5 fruit fly cellular contexts compared by ENCODE assay signal in the genomic region with DNA sequence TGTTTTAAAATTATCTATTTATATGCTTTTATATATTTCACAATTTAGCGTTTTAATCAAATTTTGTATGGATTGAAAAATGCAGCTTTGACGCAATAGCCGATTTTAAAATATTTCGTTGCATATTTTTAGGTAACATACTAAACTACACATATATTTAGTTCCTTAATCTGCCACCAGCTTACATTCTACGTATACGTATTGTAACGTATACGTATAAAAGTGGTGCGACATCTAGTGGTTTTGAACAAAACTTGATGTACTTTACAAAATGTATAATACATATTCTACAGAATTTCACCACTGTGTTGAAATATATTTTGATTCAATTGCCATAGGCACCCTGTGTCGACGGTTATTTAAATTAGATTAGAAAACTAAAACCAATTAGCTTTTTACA.
TF ChIP-seq lines count a peak whose summit lies in the region.

No protein-coding gene starts in this region.

- TF ChIP-seq CTCF in S2 (optimal IDR thresholded peaks at IDR 0.05; lab: Kevin White, UChicago) = peak; percentile 95 to 97
- TF ChIP-seq CTCF in whole organism, embryonic (GFP tag; optimal IDR thresholded peaks at IDR 0.05; lab: Kevin White, UChicago) = peak; percentile 96

TF ChIP-seq in whole organism, adult, 20 proteins besides CTCF, POLR2A, EP300 and RAD21:
- TF ChIP-seq CG14711 (tag; optimal IDR thresholded peaks at IDR 0.05; lab: Kevin White, UChicago) = no peak
- TF ChIP-seq CG1620 (GFP tag; optimal IDR thresholded peaks at IDR 0.05; lab: Kevin White, UChicago) = peak; percentile 49
- no peak for TF ChIP-seq Hr96 (GFP tag; optimal IDR thresholded peaks at IDR 0.05; lab: Kevin White, UChicago)
- peak; percentile 77 for TF ChIP-seq bab1 (GFP tag; optimal IDR thresholded peaks at IDR 0.05; lab: Kevin White, UChicago)
- TF ChIP-seq pad (GFP tag; optimal IDR thresholded peaks at IDR 0.05; lab: Kevin White, UChicago) = peak; percentile 13

TF ChIP-seq in whole organism, embryonic, 481 proteins besides CTCF, POLR2A, EP300 and RAD21 (continues in another document):
- TF ChIP-seq z (GFP tag; IDR thresholded peaks at IDR 0.05; lab: Robert Waterston, UW) (no peak), ab (GFP tag; optimal IDR thresholded peaks at IDR 0.05; lab: Kevin White, UChicago) (no peak), disco-r (GFP tag; optimal IDR thresholded peaks at IDR 0.05; lab: Kevin White, UChicago) (no peak), CG1647 (GFP tag; optimal IDR thresholded peaks at IDR 0.05; lab: Kevin White, UChicago) (no peak), Stat92E (GFP tag; optimal IDR thresholded peaks at IDR 0.05; lab: Kevin White, UChicago) (no peak), CG31441 (GFP tag; IDR thresholded peaks at IDR 0.05; lab: Robert Waterston, UW) (no peak), Dfd (GFP tag; optimal IDR thresholded peaks at IDR 0.05; lab: Kevin White, UChicago) (no peak), B-H1 (GFP tag; IDR thresholded peaks at IDR 0.05; lab: Robert Waterston, UW) (no peak), CG3995 (GFP tag; optimal IDR thresholded peaks at IDR 0.05; lab: Kevin White, UChicago) (no peak), CG10321 (GFP tag; IDR thresholded peaks at IDR 0.05; lab: Robert Waterston, UW) (no peak), twi (tag; optimal IDR thresholded peaks at IDR 0.05; lab: Kevin White, UChicago) (no peak), CG31365 (tag; optimal IDR thresholded peaks at IDR 0.05; lab: Kevin White, UChicago) (no peak), Ptx1 (GFP tag; IDR thresholded peaks at IDR 0.05; lab: Robert Waterston, UW) (peak; percentile 28; the same call in 1 of the 2 replicates), H2.0 (GFP tag; IDR thresholded peaks at IDR 0.05; lab: Robert Waterston, UW) (no peak), CG30403 (GFP tag; optimal IDR thresholded peaks at IDR 0.05; lab: Kevin White, UChicago) (peak; percentile 44), CG10147 (GFP tag; optimal IDR thresholded peaks at IDR 0.05; lab: Kevin White, UChicago) (no peak), Mrtf (GFP tag; IDR thresholded peaks at IDR 0.05; lab: Robert Waterston, UW) (no peak), wek (GFP tag; optimal IDR thresholded peaks at IDR 0.05; lab: Kevin White, UChicago) (no peak), fd96Cb (tag; optimal IDR thresholded peaks at IDR 0.05; lab: Kevin White, UChicago) (no peak), CG1024 (GFP tag; IDR thresholded peaks at IDR 0.05; lab: Robert Waterston, UW) (no peak), nau (GFP tag; optimal IDR thresholded peaks at IDR 0.05; lab: Kevin White, UChicago) (no peak), hbn (GFP tag; IDR thresholded peaks at IDR 0.05; lab: Robert Waterston, UW; ENCODE audit: partially characterized antibody) (no peak), hth (optimal IDR thresholded peaks at IDR 0.05; lab: Kevin White, UChicago) (no peak), peb (GFP tag; IDR thresholded peaks at IDR 0.05; lab: Robert Waterston, UW) (no peak), insv (GFP tag; optimal IDR thresholded peaks at IDR 0.05; lab: Kevin White, UChicago) (peak in 1 of 2 experiments; percentile 74), CG11695 (GFP tag; IDR thresholded peaks at IDR 0.05; lab: Robert Waterston, UW) (no peak), danr (GFP tag; IDR thresholded peaks at IDR 0.05; lab: Robert Waterston, UW) (no peak), CG4707 (GFP tag; optimal IDR thresholded peaks at IDR 0.05; lab: Kevin White, UChicago) (no peak)

TF ChIP-seq in whole organism, prepupa, 60 proteins besides CTCF, POLR2A, EP300 and RAD21:
- TF ChIP-seq CG10631 (GFP tag; optimal IDR thresholded peaks at IDR 0.05; lab: Kevin White, UChicago) (no peak), Hr39 (GFP tag; optimal IDR thresholded peaks at IDR 0.05; lab: Kevin White, UChicago) (peak; percentile 50), CG6808 (GFP tag; optimal IDR thresholded peaks at IDR 0.05; lab: Kevin White, UChicago) (no peak), CG11294 (GFP tag; IDR thresholded peaks at IDR 0.05; lab: Robert Waterston, UW) (no peak), CG8119 (GFP tag; IDR thresholded peaks at IDR 0.05; lab: Robert Waterston, UW) (no peak), CG6276 (GFP tag; optimal IDR thresholded peaks at IDR 0.05; lab: Kevin White, UChicago) (no peak), dac (GFP tag; optimal IDR thresholded peaks at IDR 0.05; lab: Kevin White, UChicago) (no peak), CG31627 (GFP tag; optimal IDR thresholded peaks at IDR 0.05; lab: Kevin White, UChicago) (peak; percentile 51), esn (GFP tag; optimal IDR thresholded peaks at IDR 0.05; lab: Kevin White, UChicago) (no peak), CG8319 (GFP tag; optimal IDR thresholded peaks at IDR 0.05; lab: Kevin White, UChicago) (no peak), fd85E (GFP tag; optimal IDR thresholded peaks at IDR 0.05; lab: Kevin White, UChicago) (no peak), svp (GFP tag; lab: Kevin White, UChicago) (peak; percentile 0), cyc (GFP tag; optimal IDR thresholded peaks at IDR 0.05; lab: Kevin White, UChicago) (peak; percentile 6), Ets96B (tag; optimal IDR thresholded peaks at IDR 0.05; lab: Kevin White, UChicago) (no peak), eg (GFP tag; IDR thresholded peaks at IDR 0.05; lab: Robert Waterston, UW) (no peak), Eip78C (GFP tag; lab: Kevin White, UChicago) (peak; percentile 61)
TF ChIP-seq in whole organism, prepupa: peak in this region for 5.

TF ChIP-seq in whole organism, wandering third instar larva, 38 proteins besides CTCF, POLR2A, EP300 and RAD21:
- TF ChIP-seq Myc (optimal IDR thresholded peaks at IDR 0.05; lab: Kevin White, UChicago) (peak; percentile 96), brk (GFP tag; optimal IDR thresholded peaks at IDR 0.05; lab: Kevin White, UChicago) (peak; percentile 60), tai (GFP tag; optimal IDR thresholded peaks at IDR 0.05; lab: Kevin White, UChicago) (peak; percentile 21), usp (GFP tag; optimal IDR thresholded peaks at IDR 0.05; lab: Kevin White, UChicago) (no peak), foxo (GFP tag; optimal IDR thresholded peaks at IDR 0.05; lab: Kevin White, UChicago) (peak in 1 of 2 experiments; percentile 10), CG9705 (GFP tag; optimal IDR thresholded peaks at IDR 0.05; lab: Kevin White, UChicago) (no peak), lola (GFP tag; optimal IDR thresholded peaks at IDR 0.05; lab: Kevin White, UChicago) (no peak), HLH106 (tag; optimal IDR thresholded peaks at IDR 0.05; lab: Kevin White, UChicago) (peak; percentile 19)
